Worm (Caenorhabditis elegans): ENCODE data around the gene C25A8.2.

DNA sequence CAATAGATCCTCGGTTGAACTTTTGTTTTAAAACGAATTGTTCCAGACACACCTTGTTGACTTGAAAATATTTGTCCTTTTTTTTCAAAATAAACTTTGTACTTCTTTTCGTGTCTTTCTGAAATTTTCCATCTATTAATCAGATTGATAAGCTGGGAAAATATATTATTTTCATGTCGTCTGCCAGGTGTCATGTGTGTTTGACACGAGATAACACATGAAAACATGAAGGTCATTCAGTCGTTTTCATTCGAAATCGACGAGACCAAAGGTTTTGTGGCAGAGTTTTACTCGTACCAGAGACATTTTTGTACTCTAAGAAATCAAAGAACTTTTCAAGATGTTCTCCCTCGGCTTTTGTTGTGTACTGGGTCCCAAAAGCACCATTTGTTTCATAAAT lies 11.0 kb downstream of the C25A8.2 start:
- TF ChIP-seq dao-5 (tag; optimal IDR thresholded peaks at IDR 0.05) (no peak), him-1 (tag; optimal IDR thresholded peaks at IDR 0.05) (no peak)

Data from whole organism, L4/young adult.